Worm (Caenorhabditis elegans) whole organism, dauer: ENCODE measurements around the gene asp-19.
"Not testable (repeated sequence)": the region's sequence is repeated elsewhere in the genome, so short reads cannot be mapped to it uniquely, and the experiment has no call there.

Experiments used
- unc-62 ChIP-seq: sonication (generic microtip); optimal IDR thresholded peaks from 2 replicates; lab custom pipeline; 2017; ENCODE audit warnings: missing biosample characterization, missing genetic modification reagents, missing genetic modification characterization

The asp-19 gene

ce11 chrV:18729324-18729924 lies at the start of gene asp-19:
Gene asp-19 (minus strand): TSS chrV:18729374.
- TF ChIP-seq unc-62 = no peak

DNA sequence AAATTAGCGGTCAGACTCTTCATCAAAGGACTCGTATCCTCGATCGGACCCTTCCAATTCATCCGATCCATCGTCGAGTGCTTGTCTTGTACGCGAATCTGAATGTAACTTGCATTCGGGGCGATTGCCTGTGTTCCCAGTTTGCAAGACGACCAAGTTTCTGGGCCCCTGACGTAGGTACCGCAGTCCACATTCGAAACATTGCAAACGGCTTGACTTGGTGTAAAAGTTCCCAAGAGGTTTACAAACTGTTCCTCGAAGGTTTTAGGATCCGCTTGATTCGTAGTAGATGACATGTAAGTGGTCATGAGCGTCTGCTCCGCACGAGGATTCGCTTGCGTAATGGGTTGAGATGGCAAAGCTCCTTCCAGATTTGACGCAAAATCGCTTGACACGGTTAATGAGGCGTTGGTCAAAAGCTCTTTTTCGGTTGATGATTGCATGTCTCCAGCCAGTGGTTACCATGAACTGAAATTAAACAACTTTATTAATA lies 47.1 kb upstream of the asp-19 start, which contains the start of gene Y17D7B.4:
Gene Y17D7B.4 (minus strand): TSS at position 443 of the 493 bp plus-strand sequence.
- no peak for TF ChIP-seq unc-62

DNA sequence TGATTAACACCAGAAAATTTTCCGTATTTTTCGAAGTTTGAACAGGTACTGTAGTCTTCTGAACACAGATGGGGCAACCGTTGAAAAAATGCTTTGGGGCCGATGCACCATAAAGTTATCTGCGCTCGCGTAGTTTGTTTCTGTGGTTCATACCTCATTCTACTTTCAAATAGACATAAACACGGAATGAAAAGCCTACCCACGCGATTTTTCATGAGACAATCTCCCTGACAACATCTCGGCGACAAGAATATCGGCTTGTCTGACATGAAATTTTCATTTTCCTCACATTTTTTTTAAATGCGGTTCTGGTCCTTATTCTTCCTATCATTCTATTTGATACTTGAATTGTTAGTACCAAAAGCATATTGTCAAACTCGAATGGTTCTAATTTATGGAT lies 43.6 kb upstream of the asp-19 start, which contains the start of gene clec-257:
Gene clec-257 (plus strand): TSS at position 301 of the 400 bp plus-strand sequence.
- no peak for TF ChIP-seq unc-62

- no peak for TF ChIP-seq unc-62
Observed at ce11 chrV:18771804-18772386, 42.7 kb upstream of the asp-19 start.

DNA sequence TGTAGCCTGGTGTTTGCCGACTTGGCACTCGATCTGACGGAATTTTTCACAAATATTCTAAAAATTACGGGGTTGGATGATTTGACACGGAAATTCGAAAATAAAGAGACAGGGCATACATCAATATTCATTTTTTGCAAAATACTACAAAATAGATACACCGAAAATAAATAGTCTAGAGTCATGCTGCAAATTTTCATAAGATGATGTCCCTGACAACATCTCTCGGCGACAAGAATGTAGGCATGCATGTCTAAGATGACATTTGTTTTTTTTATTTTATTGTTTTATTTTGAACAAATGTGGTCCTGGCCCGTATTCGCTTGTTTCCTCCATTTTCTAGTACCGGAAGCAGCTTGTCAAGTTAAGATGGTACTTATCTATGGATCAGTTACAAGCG lies 42.2 kb upstream of the asp-19 start, which contains the start of gene clec-256:
Gene clec-256 (plus strand): TSS at position 301 of the 400 bp plus-strand sequence.
- TF ChIP-seq unc-62 = no peak

- no peak for TF ChIP-seq unc-62
Observed at ce11 chrV:18770623-18771022, 41.4 kb upstream of the asp-19 start, which contains the start of gene clec-255. Gene clec-255 (minus strand): TSS chrV:18770723.

- TF ChIP-seq unc-62 = no peak
Observed at ce11 chrV:18769902-18770301, 40.7 kb upstream of the asp-19 start.

DNA sequence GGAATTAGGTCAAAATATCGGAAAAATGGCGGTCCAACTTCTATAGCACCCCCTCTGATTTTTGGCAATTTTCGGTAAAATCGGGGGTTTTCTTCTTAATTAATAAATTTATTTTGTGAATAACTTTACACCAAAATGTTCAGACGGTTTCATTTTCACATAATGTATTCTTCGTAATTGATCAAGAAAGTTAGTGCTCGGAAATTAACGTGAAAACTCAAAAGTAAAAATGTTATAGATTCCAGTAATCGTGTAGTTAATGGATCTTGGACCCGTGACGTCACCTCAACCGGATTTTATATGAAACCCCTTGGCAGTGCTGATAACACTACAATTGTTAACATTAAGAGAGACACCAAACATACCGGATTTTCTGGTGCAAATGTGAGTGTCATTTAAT lies 32.9 kb upstream of the asp-19 start, which contains the start of gene F11D11.22:
Gene F11D11.22 (plus strand): TSS at position 301 of the 400 bp plus-strand sequence.
- not testable (repeated sequence) for TF ChIP-seq unc-62

DNA sequence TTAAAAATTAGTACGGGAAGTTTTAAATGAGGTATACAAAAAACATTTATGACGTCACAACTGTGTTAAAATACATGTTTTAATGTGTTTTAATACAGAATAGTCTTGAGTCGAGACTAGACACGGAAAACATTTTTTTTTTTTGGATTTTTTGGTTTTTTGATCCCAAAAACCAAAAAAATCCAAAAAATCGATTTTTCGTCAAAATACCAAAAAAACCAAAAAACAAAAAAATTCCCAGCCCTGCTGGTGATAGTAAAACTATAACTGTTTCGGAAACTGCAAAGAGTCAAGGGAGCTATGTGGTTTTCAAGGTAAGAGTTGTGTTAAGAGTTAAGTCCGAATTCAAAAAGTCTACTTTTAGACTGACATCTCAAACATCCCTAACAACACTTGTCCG lies 31.9 kb upstream of the asp-19 start, which contains the start of gene F11D11.4:
Gene F11D11.4 (plus strand): TSS at position 301 of the 400 bp plus-strand sequence.
- no peak for TF ChIP-seq unc-62

DNA sequence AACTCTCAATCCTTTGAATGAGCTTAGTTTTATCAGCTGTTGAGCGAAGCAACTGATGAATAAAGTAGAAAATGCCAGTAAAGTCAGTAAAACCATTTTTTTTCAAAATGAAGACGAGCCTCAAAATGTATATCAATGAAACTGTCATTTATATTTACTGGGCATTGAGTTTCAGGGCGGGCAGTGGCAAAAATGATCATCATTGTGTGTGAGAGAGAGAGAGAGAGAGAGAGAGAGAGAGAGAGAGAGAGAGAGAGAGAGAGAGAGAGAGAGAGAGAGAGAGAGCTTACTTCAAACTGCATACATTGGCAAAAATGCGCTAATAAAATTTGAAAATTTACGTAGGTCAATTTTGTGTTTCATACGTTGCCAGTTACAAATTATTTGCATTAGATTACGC lies 31.0 kb upstream of the asp-19 start, which contains the start of gene F11D11.3:
Gene F11D11.3 (minus strand): TSS at position 101 of the 400 bp plus-strand sequence.
- TF ChIP-seq unc-62 = no peak

DNA sequence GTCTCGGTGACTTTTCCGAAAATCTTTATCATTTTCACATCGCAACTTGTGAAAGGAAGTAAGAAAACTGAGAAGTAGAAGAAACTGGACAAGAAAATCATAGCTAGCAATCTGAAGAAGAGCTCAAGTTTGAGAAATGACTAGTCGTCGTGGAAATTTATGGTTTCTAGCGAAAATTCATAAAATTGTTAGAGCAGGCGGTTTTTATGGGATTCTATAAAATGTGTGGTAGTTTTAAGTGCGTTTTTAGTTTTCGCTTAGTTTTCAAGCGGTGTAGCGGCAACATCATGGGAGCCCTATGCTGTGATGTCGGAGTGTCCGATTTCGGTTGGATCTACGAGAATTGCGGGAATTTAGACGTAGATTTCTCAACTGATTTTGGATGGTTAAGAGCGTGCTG lies 25.2 kb upstream of the asp-19 start, which contains the start of gene clec-254:
Gene clec-254 (minus strand): TSS at position 101 of the 400 bp plus-strand sequence.
- not testable (repeated sequence) for TF ChIP-seq unc-62

- TF ChIP-seq unc-62 = no peak
Observed at ce11 chrV:18753036-18753435, 23.9 kb upstream of the asp-19 start, which contains the start of gene F11D11.6. Gene F11D11.6 (minus strand): TSS chrV:18753136.

DNA sequence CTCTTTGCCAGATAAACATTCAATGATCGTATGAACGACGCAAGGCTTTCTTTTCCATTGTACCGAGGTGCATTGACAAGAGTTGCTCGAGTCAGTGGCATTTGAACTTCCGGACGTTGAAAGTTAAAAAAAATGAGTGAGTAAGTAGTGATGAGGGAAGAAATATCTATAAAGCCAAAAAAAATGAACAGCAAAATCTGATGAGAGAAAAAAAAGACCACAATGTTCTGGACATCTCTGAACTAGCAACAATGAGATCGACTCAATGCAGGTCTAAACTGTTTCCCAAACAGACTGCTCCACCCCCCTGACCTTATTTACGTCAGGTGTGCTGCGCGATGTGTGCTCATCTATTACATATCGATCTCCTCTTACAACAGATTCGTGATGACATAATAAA lies 21.3 kb upstream of the asp-19 start, which contains the start of the genes F11D11.21 and F11D11.12:
Gene F11D11.21 (minus strand): TSS at position 101 of the 400 bp plus-strand sequence.
Gene F11D11.12 (minus strand): TSS at position 238 of the 400 bp plus-strand sequence.
- TF ChIP-seq unc-62 = no peak

ce11 chrV:18748726-18749125 lies 19.6 kb upstream of the asp-19 start, which contains the start of gene clec-252:
Gene clec-252 (minus strand): TSS chrV:18748826.
- no peak for TF ChIP-seq unc-62

- TF ChIP-seq unc-62 = no peak
Observed at ce11 chrV:18746937-18747660, 17.9 kb upstream of the asp-19 start, which contains the start of gene clec-251. Gene clec-251 (minus strand): TSS chrV:18746987.

- no peak for TF ChIP-seq unc-62
Observed at ce11 chrV:18742108-18742507, 12.9 kb upstream of the asp-19 start, which contains the start of gene clec-250. Gene clec-250 (minus strand): TSS chrV:18742208.
